Fruit fly (Drosophila melanogaster): ENCODE data around the gene CG4751.

DNA sequence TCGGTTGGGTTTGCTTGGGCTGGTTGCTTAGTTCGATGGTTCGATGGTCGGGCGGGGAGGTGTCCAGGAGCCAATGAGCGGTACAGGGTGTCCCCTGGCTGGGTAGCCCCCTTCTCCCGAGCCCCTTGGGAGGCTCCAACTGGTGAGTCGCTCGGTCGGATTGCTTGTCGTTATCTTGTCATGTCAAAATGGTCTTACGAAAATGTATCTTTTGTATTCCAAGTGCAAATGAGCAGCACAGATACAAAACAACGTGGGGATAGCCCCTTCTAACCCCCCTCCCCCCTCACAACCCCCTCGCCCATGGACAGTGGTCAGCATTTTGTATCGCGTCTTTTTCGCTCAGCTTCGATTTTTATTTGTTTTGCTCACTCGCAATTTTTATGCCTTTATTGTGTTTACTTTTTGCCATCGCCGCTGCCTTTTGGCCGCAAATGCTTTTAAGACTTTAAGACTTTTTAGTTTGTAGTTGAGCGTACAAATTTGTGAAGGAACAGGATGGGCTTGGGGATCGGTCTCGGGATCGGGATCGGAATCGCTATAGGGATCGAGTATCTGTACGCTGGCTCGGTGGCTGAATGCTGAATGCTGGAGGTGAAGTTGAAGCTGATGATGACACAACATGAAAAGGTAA is 52.2 kb downstream of the CG4751 start:
- TF ChIP-seq fru (GFP tag; optimal IDR thresholded peaks at IDR 0.05) (no peak), Jra (GFP tag; optimal IDR thresholded peaks at IDR 0.05) (no peak), woc (GFP tag; optimal IDR thresholded peaks at IDR 0.05) (no peak), OdsH (GFP tag; optimal IDR thresholded peaks at IDR 0.05) (no peak), br (GFP tag; optimal IDR thresholded peaks at IDR 0.05) (no peak)

All from whole organism, wandering third instar larva.